Worm (Caenorhabditis elegans) whole organism, L2 larva: Measurements from ENCODE around the gene odd-1.

Source experiments
- R02D3.7 ChIP-seq: fragments of 150-350 bp; optimal IDR thresholded peaks from 2 replicates; lab custom pipeline; 2014; ENCODE audit warnings: missing biosample characterization, missing genetic modification characterization
- ZK546.5 ChIP-seq: sonication (generic microtip); optimal IDR thresholded peaks from 2 replicates; lab custom pipeline; 2017; ENCODE audit warnings: missing biosample characterization, missing genetic modification characterization
- alr-1 ChIP-seq: fragments of 150-350 bp; optimal IDR thresholded peaks from 2 replicates; lab custom pipeline; 2014; ENCODE audit warnings: missing biosample characterization, missing genetic modification characterization
- aly-2 ChIP-seq: fragments of 150-350 bp; optimal IDR thresholded peaks from 2 replicates; lab custom pipeline; 2014; ENCODE audit warnings: missing biosample characterization, missing genetic modification characterization
- ama-1 ChIP-seq: fragments of 150-350 bp; optimal IDR thresholded peaks from 2 replicates; lab custom pipeline; 2018; ENCODE audit warnings: inconsistent platforms
- blmp-1 ChIP-seq: sonication (generic microtip); optimal IDR thresholded peaks from 2 replicates; lab custom pipeline; 2017; ENCODE audit warnings: missing genetic modification characterization, mild to moderate bottlenecking, missing compliant biosample characterization, antibody characterized with exemption, moderate library complexity; ENCODE audit not compliant: insufficient read depth
- ceh-16 ChIP-seq: fragments of 150-350 bp; optimal IDR thresholded peaks from 2 replicates; lab custom pipeline; 2014; ENCODE audit warnings: missing biosample characterization, missing genetic modification characterization
- ceh-82 ChIP-seq: fragments of 150-350 bp; optimal IDR thresholded peaks from 2 replicates; lab custom pipeline; 2014; ENCODE audit warnings: missing biosample characterization, missing genetic modification characterization
- crh-2 ChIP-seq: sonication (generic microtip); optimal IDR thresholded peaks from 2 replicates; lab custom pipeline; 2017; ENCODE audit warnings: missing biosample characterization, missing genetic modification characterization
- dmd-4 ChIP-seq: sonication (generic microtip); optimal IDR thresholded peaks from 2 replicates; lab custom pipeline; 2017; ENCODE audit warnings: missing biosample characterization, missing genetic modification characterization
- egl-27 ChIP-seq: sonication (generic microtip); optimal IDR thresholded peaks from 3 replicates; lab custom pipeline; 2017; ENCODE audit warnings: missing biosample characterization, missing genetic modification reagents, missing genetic modification characterization
- elt-3 ChIP-seq: sonication (generic microtip); optimal IDR thresholded peaks from 2 replicates; lab custom pipeline; 2017; ENCODE audit warnings: missing biosample characterization, missing genetic modification characterization
- fos-1 ChIP-seq: fragments of 150-350 bp; optimal IDR thresholded peaks from 2 replicates; lab custom pipeline; 2014; ENCODE audit warnings: missing biosample characterization, missing genetic modification characterization
- gmeb-1 ChIP-seq: fragments of 150-350 bp; optimal IDR thresholded peaks from 2 replicates; lab custom pipeline; 2014; ENCODE audit warnings: missing biosample characterization, missing genetic modification characterization
- lin-11 ChIP-seq: fragments of 150-350 bp; sonication (generic microtip); optimal IDR thresholded peaks from 2 replicates; lab custom pipeline; 2014; ENCODE audit warnings: missing biosample characterization, missing genetic modification characterization, inconsistent platforms, mixed read lengths
- lin-13 ChIP-seq: fragments of 150-350 bp; optimal IDR thresholded peaks from 2 replicates; lab custom pipeline; 2014; ENCODE audit warnings: missing biosample characterization, missing genetic modification reagents, missing genetic modification characterization
- lin-39 ChIP-seq: fragments of 150-350 bp; optimal IDR thresholded peaks from 2 replicates; lab custom pipeline; 2014; ENCODE audit warnings: missing biosample characterization, missing genetic modification reagents, missing genetic modification characterization
- lsy-2 ChIP-seq, 2 experiments: fragments of 150-350 bp in 1 of 2; sonication (generic microtip) in 1 of 2; optimal IDR thresholded peaks; 2 replicates each; lab custom pipeline; 2014 to 2017; ENCODE audit warnings: missing biosample characterization in 2 of 2, missing genetic modification characterization in 2 of 2
- mbf-1 ChIP-seq: sonication (generic microtip); optimal IDR thresholded peaks from 2 replicates; lab custom pipeline; 2017; ENCODE audit warnings: missing biosample characterization, missing genetic modification characterization
- nhr-10 ChIP-seq: sonication (generic microtip); optimal IDR thresholded peaks from 2 replicates; lab custom pipeline; 2017; ENCODE audit warnings: missing biosample characterization, missing genetic modification characterization
- nhr-11 ChIP-seq: fragments of 150-350 bp; optimal IDR thresholded peaks from 2 replicates; lab custom pipeline; 2014; ENCODE audit warnings: missing biosample characterization, missing genetic modification characterization
- nhr-12 ChIP-seq: fragments of 150-350 bp; optimal IDR thresholded peaks from 2 replicates; lab custom pipeline; 2014; ENCODE audit warnings: missing biosample characterization, missing genetic modification characterization
- nhr-129 ChIP-seq: fragments of 150-350 bp; optimal IDR thresholded peaks from 2 replicates; lab custom pipeline; 2014; ENCODE audit warnings: missing biosample characterization, missing genetic modification characterization
- nhr-23 ChIP-seq: fragments of 150-350 bp; optimal IDR thresholded peaks from 2 replicates; lab custom pipeline; 2014; ENCODE audit warnings: missing biosample characterization, missing genetic modification reagents, missing genetic modification characterization
- nhr-237 ChIP-seq: fragments of 150-350 bp; optimal IDR thresholded peaks from 2 replicates; lab custom pipeline; 2014; ENCODE audit warnings: missing biosample characterization, missing genetic modification characterization
- nhr-25 ChIP-seq: fragments of 150-350 bp; sonication (generic microtip); optimal IDR thresholded peaks from 3 replicates; lab custom pipeline; 2014; ENCODE audit warnings: missing biosample characterization, missing genetic modification characterization
- nhr-6 ChIP-seq: fragments of 150-350 bp; optimal IDR thresholded peaks from 2 replicates; lab custom pipeline; 2014; ENCODE audit warnings: missing biosample characterization, missing genetic modification characterization
- sma-3 ChIP-seq: sonication (generic microtip); optimal IDR thresholded peaks from 2 replicates; lab custom pipeline; 2016; ENCODE audit warnings: missing genetic modification reagents, missing genetic modification characterization, missing compliant biosample characterization
- unc-39 ChIP-seq: fragments of 150-350 bp; optimal IDR thresholded peaks from 2 replicates; lab custom pipeline; 2014; ENCODE audit warnings: missing biosample characterization, missing genetic modification characterization
- unc-55 ChIP-seq: fragments of 150-350 bp; sonication (generic microtip); optimal IDR thresholded peaks from 3 replicates; lab custom pipeline; 2014; ENCODE audit warnings: missing biosample characterization, missing genetic modification reagents, missing genetic modification characterization
- unc-62 ChIP-seq: fragments of 150-350 bp; optimal IDR thresholded peaks from 2 replicates; lab custom pipeline; 2014; ENCODE audit warnings: missing biosample characterization, missing genetic modification reagents, missing genetic modification characterization
- zag-1 ChIP-seq: fragments of 150-350 bp; optimal IDR thresholded peaks from 2 replicates; lab custom pipeline; 2014; ENCODE audit warnings: missing biosample characterization, missing genetic modification characterization
- ztf-4 ChIP-seq: fragments of 150-350 bp; optimal IDR thresholded peaks from 2 replicates; lab custom pipeline; 2014; ENCODE audit warnings: missing biosample characterization, missing genetic modification characterization

Gene odd-1

DNA sequence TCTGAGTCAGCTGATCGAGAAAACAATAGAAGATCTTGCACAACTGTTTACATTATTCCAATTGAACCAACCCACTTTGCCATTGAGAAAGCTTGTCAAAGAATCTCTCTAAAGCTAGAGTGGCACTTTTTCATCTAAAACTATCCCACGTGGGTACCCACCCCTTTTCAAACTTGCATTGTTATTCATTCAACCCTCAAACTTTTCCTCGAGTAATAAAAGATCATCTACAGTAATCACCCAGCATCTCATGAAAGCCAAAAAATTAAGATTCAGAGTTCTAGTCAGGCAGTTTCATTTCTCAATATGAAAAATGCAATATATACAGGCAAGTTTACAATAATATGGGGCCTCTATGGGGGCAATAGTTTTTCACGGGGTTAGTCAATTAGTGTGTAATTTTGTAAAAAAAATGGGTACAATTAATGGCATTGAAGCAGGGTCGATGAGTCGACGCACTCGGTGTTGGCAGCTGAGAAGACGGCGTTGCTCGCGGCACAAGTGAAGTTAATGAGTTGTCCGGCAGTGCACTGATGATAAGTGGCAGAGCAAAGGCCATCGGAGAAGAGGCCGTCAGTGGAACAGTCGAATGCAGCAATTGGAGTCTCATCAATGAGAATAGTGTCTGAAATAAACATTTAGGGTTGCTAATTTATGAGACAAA is 6.2 kb upstream of the odd-1 start:
- TF ChIP-seq nhr-23 (tag; lab: Kevin White, UChicago) = no peak
- TF ChIP-seq ZK546.5 (tag; lab: Kevin White, UChicago) = no peak
- no peak for TF ChIP-seq alr-1 (tag; lab: Kevin White, UChicago)
- TF ChIP-seq mbf-1 (tag; lab: Kevin White, UChicago) = no peak
- TF ChIP-seq nhr-12 (tag; lab: Kevin White, UChicago) = no peak
- TF ChIP-seq zag-1 = no peak
- no peak for TF ChIP-seq nhr-237 (tag; lab: Kevin White, UChicago)
- no peak for TF ChIP-seq ceh-16 (tag; lab: Kevin White, UChicago)
- no peak for TF ChIP-seq ztf-4
- TF ChIP-seq lin-13 = no peak
- TF ChIP-seq unc-62 (GFP tag; lab: Kevin White, UChicago) = no peak
- TF ChIP-seq ama-1 (lab: Kevin White, UChicago) = no peak
- no peak for TF ChIP-seq crh-2
- no peak for TF ChIP-seq aly-2
- no peak for TF ChIP-seq unc-55 (GFP tag; lab: Kevin White, UChicago)

DNA sequence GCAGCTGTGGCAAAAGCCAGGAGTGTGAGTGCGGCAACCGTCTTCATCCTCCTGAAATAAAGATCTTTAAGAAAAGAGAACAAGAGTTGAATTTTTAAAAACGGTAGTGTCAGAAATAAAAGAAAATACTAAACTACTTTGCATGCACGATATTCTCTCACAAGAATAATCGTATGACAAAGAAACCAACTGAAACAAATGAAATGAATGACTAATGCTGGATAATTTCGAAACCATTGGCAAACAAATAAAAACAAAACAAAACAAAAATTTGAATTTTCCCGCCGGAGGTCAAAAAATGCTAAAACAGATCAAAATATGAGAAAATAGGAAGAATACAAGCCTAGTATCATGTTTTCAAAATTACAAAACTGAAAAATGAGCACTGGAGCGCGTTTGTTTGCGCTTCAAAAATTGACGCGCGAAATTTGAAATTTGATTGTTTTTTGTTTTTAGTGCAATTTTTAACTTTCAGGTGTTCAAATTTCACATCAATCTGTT is 4.1 kb upstream of the odd-1 start, which contains the start of gene cpg-2:
TSS of gene cpg-2 (minus strand) at position 51 of the 501 bp plus-strand sequence.
- TF ChIP-seq nhr-237 (tag; lab: Kevin White, UChicago) (no peak), crh-2 (no peak), ceh-82 (no peak), blmp-1 (no peak), aly-2 (no peak), nhr-12 (tag; lab: Kevin White, UChicago) (no peak), R02D3.7 (tag; lab: Kevin White, UChicago) (no peak), ztf-4 (no peak), sma-3 (GFP tag; lab: Kevin White, UChicago) (no peak), egl-27 (no peak), lin-39 (tag; lab: Kevin White, UChicago) (no peak), unc-39 (tag; lab: Kevin White, UChicago) (no peak), nhr-11 (tag; lab: Kevin White, UChicago) (no peak), dmd-4 (tag; lab: Kevin White, UChicago) (no peak)
- TF ChIP-seq, all 48 proteins: peak for 0

DNA sequence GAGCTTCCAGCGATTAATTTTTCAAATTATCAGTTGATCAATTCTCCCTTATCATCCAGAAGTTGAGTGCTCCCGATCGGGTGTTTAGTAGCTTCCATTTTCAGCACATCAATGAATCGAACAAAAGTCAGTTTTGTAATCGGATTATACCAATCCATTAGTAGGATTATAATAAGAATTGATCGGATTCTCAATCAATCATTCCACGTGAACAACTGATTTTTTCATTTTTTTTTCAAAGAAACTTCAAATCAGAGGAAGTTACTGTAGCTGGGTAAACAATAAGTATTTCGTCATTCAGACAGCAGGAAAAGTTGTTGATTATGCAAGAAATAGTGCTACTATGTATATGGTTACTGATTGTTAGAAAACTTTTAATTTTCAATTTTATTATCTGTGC is 1.3 kb upstream of the odd-1 start:
- TF ChIP-seq fos-1 (tag; lab: Kevin White, UChicago) (peak; percentile 43), nhr-6 (tag; lab: Kevin White, UChicago) (no peak)

DNA sequence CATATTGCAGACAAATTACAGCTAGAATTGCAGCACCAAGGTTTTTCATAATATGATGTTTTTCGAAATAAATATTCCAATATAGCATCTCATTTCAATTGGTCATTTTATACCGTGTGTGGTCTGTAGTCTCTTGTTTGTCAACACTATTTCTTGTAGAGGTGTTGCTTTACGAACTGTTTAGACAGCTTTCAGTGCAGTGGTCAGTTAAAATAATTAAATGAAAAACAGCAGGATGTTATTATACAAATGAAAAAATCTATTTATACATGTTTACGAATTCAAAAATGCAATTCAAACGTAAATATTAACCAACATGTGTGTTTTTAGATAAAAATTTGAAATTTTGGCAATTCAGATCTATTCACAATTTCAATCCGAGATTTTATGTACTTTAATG is 3.7 kb downstream of the odd-1 start, which contains the start of gene B0280.7:
TSS of gene B0280.7 (minus strand) at position 101 of the 400 bp plus-strand sequence.
- TF ChIP-seq lsy-2 (tag; optimal IDR thresholded peaks at IDR 0.05; lab: Kevin White, UChicago) (no peak), nhr-10 (tag; lab: Kevin White, UChicago) (no peak), ceh-16 (tag; lab: Kevin White, UChicago) (no peak), nhr-25 (peak; percentile 9), fos-1 (tag; lab: Kevin White, UChicago) (no peak), nhr-129 (tag; lab: Kevin White, UChicago) (no peak), ama-1 (lab: Kevin White, UChicago) (no peak)

DNA sequence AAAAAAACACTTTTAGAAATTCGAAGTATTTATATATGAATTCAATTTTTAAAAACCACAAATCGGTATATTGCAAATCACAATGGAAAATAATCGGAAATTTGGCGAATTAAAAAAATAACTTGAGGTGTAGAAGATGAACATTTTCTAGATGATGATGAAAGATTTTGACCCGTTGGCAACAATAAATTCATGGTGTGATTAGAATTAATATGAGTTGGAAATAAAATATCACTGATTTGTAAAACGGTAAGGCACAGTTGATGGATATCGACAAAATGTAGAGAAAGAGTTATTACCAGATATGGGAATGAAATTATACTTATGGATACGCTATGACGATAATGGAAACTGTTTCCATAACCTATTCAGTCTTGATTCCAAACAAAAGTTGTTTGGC is 4.2 kb downstream of the odd-1 start:
- TF ChIP-seq gmeb-1 (tag; lab: Kevin White, UChicago) (no peak), alr-1 (tag; lab: Kevin White, UChicago) (no peak), R02D3.7 (tag; lab: Kevin White, UChicago) (no peak), nhr-6 (tag; lab: Kevin White, UChicago) (no peak), nhr-11 (tag; lab: Kevin White, UChicago) (no peak), zag-1 (no peak), unc-55 (GFP tag; lab: Kevin White, UChicago) (no peak), egl-27 (no peak), ceh-82 (no peak), unc-39 (tag; lab: Kevin White, UChicago) (no peak), elt-3 (tag; lab: Kevin White, UChicago) (no peak), aly-2 (no peak), lin-11 (no peak), unc-62 (GFP tag; lab: Kevin White, UChicago) (no peak)
